Fruit fly (Drosophila melanogaster): Measurements from ENCODE around the gene Dop1R1.

Gene Dop1R1

dm6 chr3R:14221484-14221883 is 6.9 kb upstream of the Dop1R1 start, which contains the start of gene CG33109:
CG33109 (minus strand) TSS chr3R:14221584.
- TF ChIP-seq CG6813 (GFP tag; optimal IDR thresholded peaks at IDR 0.05) (no peak), Spps (tag; optimal IDR thresholded peaks at IDR 0.05) (no peak), org-1 (GFP tag; optimal IDR thresholded peaks at IDR 0.05) (no peak), sqz (GFP tag; optimal IDR thresholded peaks at IDR 0.05) (no peak), Lpt (GFP tag; optimal IDR thresholded peaks at IDR 0.05) (no peak), slbo (GFP tag; IDR thresholded peaks at IDR 0.05) (no peak), otp (GFP tag; IDR thresholded peaks at IDR 0.05) (no peak), cas (GFP tag; IDR thresholded peaks at IDR 0.05) (no peak)

- no peak for TF ChIP-seq CG15696 (tag; optimal IDR thresholded peaks at IDR 0.05)
- no peak for TF ChIP-seq CG32767 (GFP tag; IDR thresholded peaks at IDR 0.05)
Observed at dm6 chr3R:14220105-14220504, 5.5 kb upstream of the Dop1R1 start, which contains the start of gene CG31326. CG31326 (minus strand) TSS chr3R:14220205.

dm6 chr3R:14217839-14218238 is 3.2 kb upstream of the Dop1R1 start, which contains the start of gene CG9649:
CG9649 (minus strand) TSS chr3R:14217882.
- TF ChIP-seq Fer2 (tag; optimal IDR thresholded peaks at IDR 0.05) (no peak), slbo (GFP tag; IDR thresholded peaks at IDR 0.05) (no peak), HmgD (GFP tag; optimal IDR thresholded peaks at IDR 0.05) (no peak), CG6254 (GFP tag; optimal IDR thresholded peaks at IDR 0.05) (no peak), Atf6 (GFP tag; IDR thresholded peaks at IDR 0.05) (no peak), CG6683 (GFP tag; optimal IDR thresholded peaks at IDR 0.05) (no peak), CG1233 (GFP tag; optimal IDR thresholded peaks at IDR 0.05) (no peak), CG9932 (GFP tag; IDR thresholded peaks at IDR 0.05) (no peak), psq (GFP tag; optimal IDR thresholded peaks at IDR 0.05) (no peak), CG5180 (GFP tag; optimal IDR thresholded peaks at IDR 0.05) (no peak), pnt (GFP tag; optimal IDR thresholded peaks at IDR 0.05) (no peak), CrebB (tag; optimal IDR thresholded peaks at IDR 0.05) (no peak), ash1 (GFP tag; optimal IDR thresholded peaks at IDR 0.05) (no peak), sob (GFP tag; IDR thresholded peaks at IDR 0.05) (no peak), Hr51 (GFP tag; optimal IDR thresholded peaks at IDR 0.05) (no peak), CG8478 (optimal IDR thresholded peaks at IDR 0.05) (no peak), emc (GFP tag; optimal IDR thresholded peaks at IDR 0.05) (no peak), E2f2 (GFP tag; IDR thresholded peaks at IDR 0.05) (no peak)

- no peak for TF ChIP-seq MESR4 (GFP tag; optimal IDR thresholded peaks at IDR 0.05)
- TF ChIP-seq Ets65A (GFP tag), result peak; percentile 91
Observed at dm6 chr3R:14162176-14162759, 52.3 kb downstream of the Dop1R1 start, which contains the start of gene CG3199. CG3199 (plus strand) TSS chr3R:14162709.

- TF ChIP-seq Dref (GFP tag; IDR thresholded peaks at IDR 0.05) (no peak), CG9609 (GFP tag; optimal IDR thresholded peaks at IDR 0.05) (no peak), Nf-YC (tag; optimal IDR thresholded peaks at IDR 0.05) (no peak), CG10321 (GFP tag; IDR thresholded peaks at IDR 0.05) (no peak), pan (optimal IDR thresholded peaks at IDR 0.05) (no peak), pan (GFP tag; optimal IDR thresholded peaks at IDR 0.05 in 1 of 2, IDR thresholded peaks at IDR 0.05 in 1 of 2) (no peak), HHEX (GFP tag; optimal IDR thresholded peaks at IDR 0.05) (no peak), ro (GFP tag; IDR thresholded peaks at IDR 0.05) (no peak), bigmax (GFP tag; optimal IDR thresholded peaks at IDR 0.05) (no peak), Asciz (GFP tag; optimal IDR thresholded peaks at IDR 0.05) (no peak), CG8281 (tag; optimal IDR thresholded peaks at IDR 0.05) (no peak), CG10979 (tag; optimal IDR thresholded peaks at IDR 0.05) (no peak), CkIIα-i1 (GFP tag; IDR thresholded peaks at IDR 0.05) (no peak), NFAT (GFP tag; IDR thresholded peaks at IDR 0.05) (no peak), CG1832 (GFP tag; optimal IDR thresholded peaks at IDR 0.05) (no peak), CG31365 (tag; optimal IDR thresholded peaks at IDR 0.05) (no peak), CG6765 (GFP tag; optimal IDR thresholded peaks at IDR 0.05) (no peak), Hsf (GFP tag; optimal IDR thresholded peaks at IDR 0.05) (no peak)
Observed at dm6 chr3R:14160178-14160577, 54.4 kb downstream of the Dop1R1 start, which contains the start of gene CG31327. CG31327 (minus strand) TSS chr3R:14160278.
